Fruit fly (Drosophila melanogaster): Measurements from ENCODE around the gene CG13005.

Gene CG13005

DNA sequence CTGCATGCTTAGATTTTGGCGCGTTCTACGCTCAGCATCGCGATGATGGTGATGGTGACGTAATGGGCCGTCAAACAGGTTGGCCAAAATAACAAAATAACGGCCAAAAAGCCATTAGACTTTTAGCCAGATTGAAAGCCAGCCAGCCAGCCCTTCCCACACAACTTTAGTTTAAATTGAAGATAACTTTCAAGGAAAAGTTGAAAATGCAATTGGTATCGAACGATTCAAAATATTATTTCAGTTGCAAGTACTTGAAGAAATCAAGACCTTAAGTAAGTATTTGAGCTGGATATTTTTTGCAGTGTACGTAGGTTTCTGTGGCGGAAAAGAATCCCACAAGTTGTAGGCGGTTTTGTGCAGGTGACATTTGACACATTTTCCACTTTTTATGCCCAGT is 22.4 kb upstream of the CG13005 start (continued):
- TF ChIP-seq Dad (GFP tag; optimal IDR thresholded peaks at IDR 0.05) (peak; percentile 24), CG8290 (GFP tag; optimal IDR thresholded peaks at IDR 0.05) (no peak), CG8290 (tag; optimal IDR thresholded peaks at IDR 0.05) (peak in 1 of 2 experiments; percentile 69), hkb (optimal IDR thresholded peaks at IDR 0.05) (no peak), hkb (GFP tag; IDR thresholded peaks at IDR 0.05) (peak; percentile 27; the same call in 1 of the 2 replicates), otp (GFP tag; IDR thresholded peaks at IDR 0.05) (0 out of 3 replicates have a peak, but pooled peaks have one; percentile 33), BEAF-32 (GFP tag; optimal IDR thresholded peaks at IDR 0.05) (no peak), ase (GFP tag; IDR thresholded peaks at IDR 0.05) (no peak), sd (tag; optimal IDR thresholded peaks at IDR 0.05) (peak; percentile 23), Antp (GFP tag; optimal IDR thresholded peaks at IDR 0.05) (peak; percentile 30), CG2116 (GFP tag; optimal IDR thresholded peaks at IDR 0.05) (peak; percentile 6), CrebB (tag; optimal IDR thresholded peaks at IDR 0.05) (no peak), crc (GFP tag; optimal IDR thresholded peaks at IDR 0.05) (no peak), HLH54F (GFP tag; optimal IDR thresholded peaks at IDR 0.05) (peak; percentile 23), Hr51 (GFP tag; optimal IDR thresholded peaks at IDR 0.05) (peak; percentile 21 to 45), Sin3A (optimal IDR thresholded peaks at IDR 0.05) (no peak), kni (GFP tag; optimal IDR thresholded peaks at IDR 0.05) (no peak), CoRest (tag; optimal IDR thresholded peaks at IDR 0.05) (peak; percentile 46), CG2678 (tag; optimal IDR thresholded peaks at IDR 0.05) (peak; percentile 54), pita (GFP tag; optimal IDR thresholded peaks at IDR 0.05) (no peak), CG1602 (GFP tag; optimal IDR thresholded peaks at IDR 0.05) (peak; percentile 0), tx (GFP tag; optimal IDR thresholded peaks at IDR 0.05) (no peak), CG7271 (tag; optimal IDR thresholded peaks at IDR 0.05) (no peak), CG6683 (GFP tag; optimal IDR thresholded peaks at IDR 0.05) (no peak), ATbp (GFP tag; optimal IDR thresholded peaks at IDR 0.05) (no peak), gsb-n (tag; optimal IDR thresholded peaks at IDR 0.05) (no peak), CG14710 (tag; optimal IDR thresholded peaks at IDR 0.05) (no peak), CG1024 (GFP tag; IDR thresholded peaks at IDR 0.05) (no peak), CG12659 (GFP tag; optimal IDR thresholded peaks at IDR 0.05) (no peak), CG10654 (GFP tag; optimal IDR thresholded peaks at IDR 0.05) (no peak), CG12769 (tag; optimal IDR thresholded peaks at IDR 0.05) (peak; percentile 70), CG11560 (tag; IDR thresholded peaks at IDR 0.05) (0 out of 3 replicates have a peak, but pooled peaks have one; percentile 17), Awh (GFP tag; IDR thresholded peaks at IDR 0.05) (no peak), Side (GFP tag; optimal IDR thresholded peaks at IDR 0.05) (peak; percentile 24), az2 (GFP tag; optimal IDR thresholded peaks at IDR 0.05) (no peak), chinmo (GFP tag; IDR thresholded peaks at IDR 0.05; ENCODE audit: partially characterized antibody) (no peak), dysf (GFP tag; IDR thresholded peaks at IDR 0.05) (peak; percentile 61; the same call in 2 of the 3 replicates), CG14014 (GFP tag; IDR thresholded peaks at IDR 0.05) (peak; percentile 48), ranshi (GFP tag; IDR thresholded peaks at IDR 0.05) (no peak), CG32532 (GFP tag; IDR thresholded peaks at IDR 0.05) (peak; percentile 44; the same call in 1 of the 2 replicates), ewg (GFP tag; optimal IDR thresholded peaks at IDR 0.05) (no peak), CG17385 (GFP tag; optimal IDR thresholded peaks at IDR 0.05) (peak; percentile 6), Hsf (GFP tag; optimal IDR thresholded peaks at IDR 0.05) (peak; percentile 0), Atf-2 (GFP tag; optimal IDR thresholded peaks at IDR 0.05) (peak; percentile 8), p53 (GFP tag; optimal IDR thresholded peaks at IDR 0.05) (no peak), Scr (GFP tag; IDR thresholded peaks at IDR 0.05; ENCODE audit: partially characterized antibody) (no peak), CG15696 (tag; optimal IDR thresholded peaks at IDR 0.05) (no peak), dimm (GFP tag; IDR thresholded peaks at IDR 0.05) (no peak), B-H2 (GFP tag; optimal IDR thresholded peaks at IDR 0.05) (no peak), kah (GFP tag; optimal IDR thresholded peaks at IDR 0.05) (no peak), CG9817 (tag; optimal IDR thresholded peaks at IDR 0.05) (no peak), Dip3 (GFP tag; optimal IDR thresholded peaks at IDR 0.05) (peak; percentile 41)

All from whole organism, embryonic.